Fruit fly (Drosophila melanogaster) whole organism, embryonic: Measurements from ENCODE around the gene Ir93a.

Source experiments
- CG10565 ChIP-seq: fragments of 200-800 bp; sonication (Bioruptor generic); optimal IDR thresholded peaks from 3 replicates; lab custom pipeline; 2016; ENCODE audit warnings: missing biosample characterization, mild to moderate bottlenecking, missing genetic modification characterization
- CG10959 ChIP-seq: fragments of 200-800 bp; sonication (Bioruptor generic); IDR thresholded peaks from 2 replicates; pipeline ENCODE4 v1.3.6; 2022; ENCODE audit warnings: missing biosample characterization, missing genetic modification characterization
- CG10979 ChIP-seq: fragments of 200-800 bp; sonication (Bioruptor generic); optimal IDR thresholded peaks from 2 replicates; lab custom pipeline; 2018; ENCODE audit warnings: missing biosample characterization, mild to moderate bottlenecking, missing genetic modification characterization, moderate library complexity
- CG11085 ChIP-seq: fragments of 200-800 bp; sonication (Bioruptor generic); IDR thresholded peaks from 2 replicates; pipeline ENCODE4 v1.3.6; 2022; ENCODE audit warnings: missing biosample characterization, missing genetic modification characterization
- CG11695 ChIP-seq: fragments of 200-800 bp; sonication (Bioruptor generic); IDR thresholded peaks from 3 replicates; pipeline ENCODE4 v1.3.6; 2022; ENCODE audit warnings: missing biosample characterization, missing genetic modification characterization
- CG12236 ChIP-seq: fragments of 200-800 bp; sonication (Bioruptor generic); optimal IDR thresholded peaks from 2 replicates; lab custom pipeline; 2016; ENCODE audit warnings: missing biosample characterization, missing genetic modification characterization
- CG1233 ChIP-seq: fragments of 200-800 bp; sonication (Bioruptor generic); optimal IDR thresholded peaks from 4 replicates; lab custom pipeline; 2018; ENCODE audit warnings: missing biosample characterization, mild to moderate bottlenecking, missing genetic modification characterization
- CG12942 ChIP-seq: fragments of 200-800 bp; sonication (Bioruptor generic); optimal IDR thresholded peaks from 3 replicates; lab custom pipeline; 2016; ENCODE audit warnings: missing biosample characterization, missing genetic modification characterization
- CG13424 ChIP-seq: fragments of 200-800 bp; sonication (Bioruptor generic); optimal IDR thresholded peaks from 2 replicates; lab custom pipeline; 2019; ENCODE audit warnings: missing biosample characterization, mild to moderate bottlenecking, missing genetic modification characterization, moderate library complexity
- CG14667 ChIP-seq: fragments of 200-800 bp; sonication (Bioruptor generic); IDR thresholded peaks from 2 replicates; pipeline ENCODE4 v1.3.6; 2022; ENCODE audit warnings: missing biosample characterization, missing genetic modification characterization
- CG17361 ChIP-seq: fragments of 200-800 bp; sonication (Bioruptor generic); IDR thresholded peaks from 3 replicates; pipeline ENCODE4 v1.3.6; 2022; ENCODE audit warnings: missing biosample characterization, missing genetic modification characterization
- CG17612 ChIP-seq: fragments of 200-800 bp; sonication (Bioruptor generic); IDR thresholded peaks from 2 replicates; pipeline ENCODE4 v1.3.6; 2022; ENCODE audit warnings: missing biosample characterization, missing genetic modification characterization
- CG18476 ChIP-seq: fragments of 200-800 bp; sonication (Bioruptor generic); optimal IDR thresholded peaks from 2 replicates; lab custom pipeline; 2016; ENCODE audit warnings: missing biosample characterization, mild to moderate bottlenecking, missing genetic modification characterization
- CG30403 ChIP-seq: fragments of 200-800 bp; sonication (Bioruptor generic); optimal IDR thresholded peaks from 3 replicates; lab custom pipeline; 2016; ENCODE audit warnings: missing biosample characterization, missing genetic modification characterization
- CG31224 ChIP-seq: fragments of 200-800 bp; sonication (Bioruptor generic); IDR thresholded peaks from 2 replicates; pipeline ENCODE4 v1.3.6; 2022; ENCODE audit warnings: missing biosample characterization, missing genetic modification characterization
- CG31441 ChIP-seq: fragments of 200-800 bp; sonication (Bioruptor generic); IDR thresholded peaks from 2 replicates; pipeline ENCODE4 v1.3.6; 2022; ENCODE audit warnings: missing biosample characterization, missing genetic modification characterization
- CG6854 ChIP-seq: fragments of 200-800 bp; sonication (Bioruptor generic); optimal IDR thresholded peaks from 3 replicates; lab custom pipeline; 2017; ENCODE audit warnings: missing biosample characterization, mild to moderate bottlenecking, missing genetic modification characterization
- CG7928 ChIP-seq: fragments of 200-800 bp; sonication (Bioruptor generic); optimal IDR thresholded peaks from 2 replicates; lab custom pipeline; 2017; ENCODE audit warnings: missing biosample characterization, mild to moderate bottlenecking, missing genetic modification characterization
- CG8281 ChIP-seq: fragments of 200-800 bp; sonication (Bioruptor generic); optimal IDR thresholded peaks from 2 replicates; lab custom pipeline; 2018; ENCODE audit warnings: missing biosample characterization, mild to moderate bottlenecking, missing genetic modification characterization, moderate library complexity
- CG8359 ChIP-seq: fragments of 200-800 bp; sonication (Bioruptor generic); optimal IDR thresholded peaks from 2 replicates; lab custom pipeline; 2017; ENCODE audit warnings: missing biosample characterization, mild to moderate bottlenecking, missing genetic modification characterization, borderline replicate concordance
- Camta ChIP-seq: fragments of 200-800 bp; sonication (Bioruptor generic); optimal IDR thresholded peaks from 2 replicates; lab custom pipeline; 2016; ENCODE audit warnings: missing biosample characterization, missing genetic modification characterization
- Dip3 ChIP-seq: fragments of 200-800 bp; sonication (Bioruptor generic); optimal IDR thresholded peaks from 3 replicates; lab custom pipeline; 2016; ENCODE audit warnings: missing biosample characterization, missing genetic modification characterization
- GATAe ChIP-seq: fragments of 200-800 bp; sonication (Bioruptor generic); conservative IDR thresholded peaks from 2 replicates; pipeline ENCODE4 v1.3.6; 2022; ENCODE audit warnings: missing biosample characterization, missing genetic modification characterization
- HHEX ChIP-seq: fragments of 200-800 bp; sonication (Bioruptor generic); optimal IDR thresholded peaks from 3 replicates; lab custom pipeline; 2017; ENCODE audit warnings: missing biosample characterization, mild to moderate bottlenecking, missing genetic modification characterization, missing genetic modification reagents
- Max ChIP-seq: fragments of 200-800 bp; sonication (Bioruptor generic); optimal IDR thresholded peaks from 2 replicates; lab custom pipeline; 2016; ENCODE audit warnings: missing biosample characterization, mild to moderate bottlenecking, missing genetic modification characterization
- Med ChIP-seq: fragments of 200-800 bp; sonication (Bioruptor generic); peaks from one replicate; lab custom pipeline; 2016; ENCODE audit warnings: missing biosample characterization, missing genetic modification characterization, mild to moderate bottlenecking, inconsistent platforms, moderate library complexity
- Mes4 ChIP-seq: fragments of 200-800 bp; sonication (Bioruptor generic); optimal IDR thresholded peaks from 2 replicates; lab custom pipeline; 2016; ENCODE audit warnings: missing biosample characterization, missing genetic modification characterization
- Nf-YC ChIP-seq: fragments of 200-800 bp; optimal IDR thresholded peaks from 3 replicates; lab custom pipeline; 2019; ENCODE audit warnings: missing biosample characterization, mild to moderate bottlenecking, missing genetic modification characterization, moderate library complexity
- NfI ChIP-seq: fragments of 200-800 bp; sonication (Bioruptor generic); optimal IDR thresholded peaks from 3 replicates; lab custom pipeline; 2018; ENCODE audit warnings: missing biosample characterization, mild to moderate bottlenecking, missing genetic modification characterization, moderate library complexity
- Opbp ChIP-seq: fragments of 200-800 bp; sonication (Bioruptor generic); IDR thresholded peaks from 3 replicates; pipeline ENCODE4 v1.3.6; 2022; ENCODE audit warnings: missing biosample characterization, missing genetic modification characterization; ENCODE audit not compliant: partially characterized antibody
- Rx ChIP-seq: fragments of 200-800 bp; sonication (Bioruptor generic); IDR thresholded peaks from 2 replicates; pipeline ENCODE4 v1.3.6; 2022; ENCODE audit warnings: missing biosample characterization, missing genetic modification characterization
- YL-1 ChIP-seq: fragments of 200-800 bp; sonication (Bioruptor generic); optimal IDR thresholded peaks from 3 replicates; lab custom pipeline; 2017; ENCODE audit warnings: missing biosample characterization, mild to moderate bottlenecking, missing genetic modification characterization
- ap ChIP-seq: fragments of 200-800 bp; sonication (Bioruptor generic); IDR thresholded peaks from 2 replicates; pipeline ENCODE4 v1.3.6; 2022; ENCODE audit warnings: missing biosample characterization, missing genetic modification characterization
- cad ChIP-seq: fragments of >200 bp; optimal IDR thresholded peaks from 2 replicates; lab custom pipeline; 2017; ENCODE audit warnings: missing biosample characterization, missing genetic modification characterization
- chn ChIP-seq: fragments of 200-800 bp; sonication (Bioruptor generic); optimal IDR thresholded peaks from 2 replicates; lab custom pipeline; 2016; ENCODE audit warnings: missing biosample characterization, missing genetic modification characterization
- da ChIP-seq: fragments of 200-800 bp; sonication (Bioruptor generic); optimal IDR thresholded peaks from 2 replicates; lab custom pipeline; 2016; ENCODE audit warnings: missing biosample characterization, missing genetic modification characterization
- dan ChIP-seq: fragments of 200-800 bp; sonication (Bioruptor generic); IDR thresholded peaks from 2 replicates; pipeline ENCODE4 v1.3.6; 2022; ENCODE audit warnings: missing biosample characterization, missing genetic modification characterization
- dati ChIP-seq: fragments of 200-800 bp; sonication (Bioruptor generic); IDR thresholded peaks from 2 replicates; pipeline ENCODE4 v1.3.6; 2022; ENCODE audit warnings: missing biosample characterization, missing genetic modification characterization
- dm ChIP-seq: fragments of 200-800 bp; sonication (Bioruptor generic); optimal IDR thresholded peaks from 3 replicates; lab custom pipeline; 2016; ENCODE audit warnings: missing biosample characterization, missing genetic modification characterization
- emc ChIP-seq: fragments of 200-800 bp; sonication (Bioruptor generic); optimal IDR thresholded peaks from 2 replicates; lab custom pipeline; 2016; ENCODE audit warnings: missing biosample characterization, missing genetic modification characterization
- gcm ChIP-seq: fragments of 200-800 bp; sonication (Bioruptor generic); optimal IDR thresholded peaks from 2 replicates; lab custom pipeline; 2019; ENCODE audit warnings: missing biosample characterization, mild to moderate bottlenecking, missing genetic modification characterization, moderate library complexity
- her ChIP-seq: fragments of 200-800 bp; sonication (Bioruptor generic); optimal IDR thresholded peaks from 2 replicates; lab custom pipeline; 2016; ENCODE audit warnings: missing biosample characterization, missing genetic modification characterization
- mirr ChIP-seq: fragments of 200-800 bp; sonication (Bioruptor generic); optimal IDR thresholded peaks from 3 replicates; lab custom pipeline; 2018; ENCODE audit warnings: missing biosample characterization, mild to moderate bottlenecking, missing genetic modification characterization
- pan ChIP-seq, 4 experiments: fragments of >200 bp in 3 of 4; fragments of 200-800 bp in 1 of 4; sonication (Bioruptor generic) in 1 of 4; optimal IDR thresholded peaks in 3 of 4; IDR thresholded peaks in 1 of 4; 2 replicates each; pipeline versions ENCODE4 v1.3.6 to Lab custom; 2017 to 2022; ENCODE audit warnings: missing biosample characterization in 2 of 4, missing genetic modification characterization in 2 of 4, mixed read lengths in 1 of 4
- pb ChIP-seq: fragments of 200-800 bp; sonication (Bioruptor generic); optimal IDR thresholded peaks from 3 replicates; lab custom pipeline; 2016; ENCODE audit warnings: missing biosample characterization, missing genetic modification characterization
- rib ChIP-seq: fragments of 200-800 bp; sonication (Bioruptor generic); IDR thresholded peaks from 2 replicates; pipeline ENCODE4 v1.3.6; 2022; ENCODE audit warnings: missing biosample characterization, missing genetic modification characterization
- sd ChIP-seq: fragments of 200-800 bp; sonication (Bioruptor generic); optimal IDR thresholded peaks from 3 replicates; lab custom pipeline; 2018; ENCODE audit warnings: missing biosample characterization, mild to moderate bottlenecking, missing genetic modification characterization, moderate library complexity
- so ChIP-seq: fragments of 200-800 bp; sonication (Bioruptor generic); IDR thresholded peaks from 3 replicates; pipeline ENCODE4 v1.3.6; 2022; ENCODE audit warnings: missing biosample characterization, missing genetic modification characterization
- wdn ChIP-seq: fragments of 200-800 bp; sonication (Bioruptor generic); IDR thresholded peaks from 2 replicates; pipeline ENCODE4 v1.3.6; 2022; ENCODE audit warnings: missing biosample characterization, missing genetic modification characterization
- wor ChIP-seq: fragments of 200-800 bp; sonication (Bioruptor generic); IDR thresholded peaks from 2 replicates; pipeline ENCODE4 v1.3.6; 2022; ENCODE audit warnings: missing biosample characterization, missing genetic modification characterization

Gene Ir93a

DNA sequence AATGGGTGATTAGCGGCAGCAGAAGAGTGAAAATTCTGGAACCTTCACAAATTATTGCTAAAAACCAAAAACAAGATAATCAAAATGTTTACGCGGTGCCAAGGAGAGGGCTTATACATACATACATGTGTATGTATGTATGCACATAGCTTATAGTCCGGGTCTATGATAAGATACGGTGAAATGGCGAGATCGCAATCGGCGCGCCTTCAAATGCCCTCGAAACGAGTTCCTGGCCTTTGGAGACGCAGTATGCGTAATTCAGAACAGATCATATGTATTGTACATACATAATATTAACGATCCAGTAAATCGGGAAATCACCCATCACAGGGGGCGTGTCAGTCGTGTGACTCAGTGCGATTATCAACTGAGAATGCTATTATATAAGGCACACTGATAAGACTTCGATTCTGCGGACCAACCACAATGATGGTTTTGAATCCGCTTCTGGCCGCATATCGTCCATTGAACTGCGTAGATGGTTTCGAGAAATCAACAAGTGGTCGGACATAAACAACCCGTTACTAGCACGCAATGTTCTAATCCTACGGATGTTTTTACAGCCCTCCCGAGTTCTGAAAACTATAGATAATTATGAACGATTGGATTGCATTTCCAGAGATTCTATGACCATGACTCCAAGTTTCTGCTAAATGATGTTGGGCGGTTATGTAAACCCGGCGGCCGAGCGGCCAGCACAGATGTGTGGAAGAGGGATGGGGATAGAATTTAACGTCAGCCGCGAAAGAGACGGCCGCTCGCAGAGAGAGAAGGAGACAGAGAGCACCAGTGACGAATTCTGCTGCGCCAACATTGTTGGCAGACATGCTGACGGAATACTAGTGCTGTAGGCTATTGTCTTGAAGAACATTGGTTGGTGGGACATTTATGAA lies 31.0 kb downstream of the Ir93a start (continued):
- TF ChIP-seq Max, result no peak
- TF ChIP-seq Med (GFP tag; lab: Kevin White, UChicago), result peak; percentile 88
- no peak for TF ChIP-seq HHEX (GFP tag; lab: Kevin White, UChicago)
- TF ChIP-seq CG10565 (GFP tag; lab: Kevin White, UChicago), result no peak
- no peak for TF ChIP-seq CG13424
- TF ChIP-seq wor (GFP tag; lab: Robert Waterston, UW), result no peak
- no peak for TF ChIP-seq Rx (GFP tag; lab: Robert Waterston, UW)
- no peak for TF ChIP-seq Dip3
- no peak for TF ChIP-seq gcm (GFP tag; lab: Kevin White, UChicago)
- no peak for TF ChIP-seq Nf-YC
- no peak for TF ChIP-seq chn (GFP tag; lab: Kevin White, UChicago)
- no peak for TF ChIP-seq Mes4 (GFP tag; lab: Kevin White, UChicago)
- TF ChIP-seq cad (GFP tag; lab: Kevin White, UChicago), result peak; percentile 4
- no peak for TF ChIP-seq emc (GFP tag; lab: Kevin White, UChicago)
- TF ChIP-seq dm (GFP tag; lab: Kevin White, UChicago), result no peak
- no peak for TF ChIP-seq CG10979
- TF ChIP-seq CG31224, result no peak
- no peak for TF ChIP-seq CG1233 (GFP tag; lab: Kevin White, UChicago)
- TF ChIP-seq da (GFP tag; lab: Kevin White, UChicago), result peak; percentile 21
- TF ChIP-seq CG7928 (GFP tag; lab: Kevin White, UChicago), result no peak
- no peak for TF ChIP-seq CG12942 (GFP tag; lab: Kevin White, UChicago)
- no peak for TF ChIP-seq CG6854
- TF ChIP-seq CG18476 (GFP tag; lab: Kevin White, UChicago), result no peak
- TF ChIP-seq CG30403, result no peak
- TF ChIP-seq ap, result no peak
- TF ChIP-seq CG10959, result no peak
- no peak for TF ChIP-seq dan (GFP tag; lab: Robert Waterston, UW)
- no peak for TF ChIP-seq pan (optimal IDR thresholded peaks at IDR 0.05; lab: Kevin White, UChicago)
- TF ChIP-seq pan (GFP tag; optimal IDR thresholded peaks at IDR 0.05 in 1 of 2, IDR thresholded peaks at IDR 0.05 in 1 of 2), result no peak
- TF ChIP-seq wdn, result no peak
- TF ChIP-seq pb (GFP tag; lab: Kevin White, UChicago), result no peak
- no peak for TF ChIP-seq CG31441 (GFP tag; lab: Robert Waterston, UW)
- peak; percentile 29 for TF ChIP-seq mirr (GFP tag; lab: Kevin White, UChicago)
- no peak; the same call in 2 of the 3 replicates for TF ChIP-seq Opbp (GFP tag; lab: Robert Waterston, UW)
- peak; percentile 45 for TF ChIP-seq sd (tag; lab: Kevin White, UChicago)
- no peak for TF ChIP-seq so (GFP tag; lab: Robert Waterston, UW)
- peak; percentile 64 for TF ChIP-seq rib (GFP tag; lab: Robert Waterston, UW)
- TF ChIP-seq CG11695 (GFP tag; lab: Robert Waterston, UW), result no peak
- TF ChIP-seq CG17361 (GFP tag; lab: Robert Waterston, UW), result no peak
- no peak for TF ChIP-seq Camta (GFP tag; lab: Kevin White, UChicago)
- TF ChIP-seq CG12236, result no peak
- no peak for TF ChIP-seq CG14667
- no peak for TF ChIP-seq CG8281 (tag; lab: Kevin White, UChicago)
- TF ChIP-seq CG8359 (GFP tag; lab: Kevin White, UChicago), result no peak
- TF ChIP-seq CG17612 (GFP tag; lab: Robert Waterston, UW), result no peak
- no peak for TF ChIP-seq NfI
- TF ChIP-seq YL-1 (GFP tag; lab: Kevin White, UChicago), result no peak
- no peak for TF ChIP-seq CG11085 (GFP tag; lab: Robert Waterston, UW)
- peak; percentile 43; the same call in 1 of the 2 replicates for TF ChIP-seq GATAe (GFP tag; lab: Robert Waterston, UW)
- TF ChIP-seq dati, result no peak
- no peak for TF ChIP-seq her (GFP tag; lab: Kevin White, UChicago)
